Fruit fly (Drosophila melanogaster) whole organism, pupa: ENCODE data around the gene Tsf2.

ENCODE experiments used
- CG10348 ChIP-seq: fragments of 200-800 bp; sonication (Bioruptor generic); IDR thresholded peaks from 2 replicates; pipeline ENCODE4 v1.3.6; 2022; ENCODE audit warnings: missing biosample characterization, missing genetic modification characterization
- CG12605 ChIP-seq: fragments of 200-800 bp; sonication (Bioruptor generic); IDR thresholded peaks from 2 replicates; pipeline ENCODE4 v1.3.6; 2022; ENCODE audit warnings: missing biosample characterization, missing genetic modification characterization
- CG13204 ChIP-seq: fragments of 200-800 bp; sonication (Bioruptor generic); optimal IDR thresholded peaks from 2 replicates; lab custom pipeline; 2018; ENCODE audit warnings: missing biosample characterization, mild to moderate bottlenecking, missing genetic modification characterization, moderate library complexity
- CG14655 ChIP-seq: fragments of 200-800 bp; sonication (Bioruptor generic); optimal IDR thresholded peaks from 3 replicates; lab custom pipeline; 2017; ENCODE audit warnings: mild to moderate bottlenecking, missing biosample characterization, missing genetic modification reagents, missing genetic modification characterization
- CG15710 ChIP-seq: fragments of 200-800 bp; sonication (Bioruptor generic); optimal IDR thresholded peaks from 2 replicates; lab custom pipeline; 2018; ENCODE audit warnings: missing biosample characterization, mild to moderate bottlenecking, missing genetic modification characterization, moderate library complexity
- CG17806 ChIP-seq: fragments of 200-800 bp; sonication (Bioruptor generic); optimal IDR thresholded peaks from 2 replicates; lab custom pipeline; 2018; ENCODE audit warnings: missing biosample characterization, mild to moderate bottlenecking, missing genetic modification characterization, moderate library complexity
- CG32121 ChIP-seq: fragments of 200-800 bp; sonication (Bioruptor generic); IDR thresholded peaks from 2 replicates; pipeline ENCODE4 v1.3.6; 2022; ENCODE audit warnings: missing biosample characterization, missing genetic modification characterization
- CG34367 ChIP-seq: fragments of 200-800 bp; sonication (Bioruptor generic); optimal IDR thresholded peaks from 2 replicates; lab custom pipeline; 2018; ENCODE audit warnings: missing biosample characterization, mild to moderate bottlenecking, missing genetic modification characterization
- CG4496 ChIP-seq: fragments of 200-800 bp; sonication (Bioruptor generic); IDR thresholded peaks from 3 replicates; pipeline ENCODE4 v1.3.6; 2022; ENCODE audit warnings: missing biosample characterization, missing genetic modification characterization
- CG8159 ChIP-seq: fragments of 200-800 bp; sonication (Bioruptor generic); optimal IDR thresholded peaks from 3 replicates; lab custom pipeline; 2018; ENCODE audit warnings: missing biosample characterization, mild to moderate bottlenecking, missing genetic modification characterization, moderate library complexity
- CG8301 ChIP-seq: fragments of 200-800 bp; sonication (Bioruptor generic); optimal IDR thresholded peaks from 2 replicates; lab custom pipeline; 2018; ENCODE audit warnings: missing biosample characterization, mild to moderate bottlenecking, missing genetic modification characterization
- CG9948 ChIP-seq: fragments of 200-800 bp; sonication (Bioruptor generic); optimal IDR thresholded peaks from 2 replicates; lab custom pipeline; 2018; ENCODE audit warnings: missing biosample characterization, mild to moderate bottlenecking, missing genetic modification characterization, moderate library complexity
- D1 ChIP-seq: fragments of 200-800 bp; sonication (Bioruptor generic); optimal IDR thresholded peaks from 2 replicates; lab custom pipeline; 2018; ENCODE audit warnings: missing biosample characterization, mild to moderate bottlenecking, missing genetic modification characterization, moderate library complexity
- EcR ChIP-seq: fragments of 200-800 bp; sonication (Bioruptor generic); optimal IDR thresholded peaks from 3 replicates; lab custom pipeline; 2019; ENCODE audit warnings: missing biosample characterization, missing genetic modification characterization, mild to moderate bottlenecking, moderate library complexity, missing genetic modification reagents
- Ets98B ChIP-seq: fragments of 200-800 bp; sonication (Bioruptor generic); IDR thresholded peaks from 2 replicates; pipeline ENCODE4 v1.3.6; 2022; ENCODE audit warnings: missing biosample characterization, missing genetic modification characterization
- Pif1A ChIP-seq: fragments of 200-800 bp; sonication (Bioruptor generic); optimal IDR thresholded peaks from 3 replicates; lab custom pipeline; 2016; ENCODE audit warnings: missing biosample characterization, missing genetic modification characterization
- Pif1B ChIP-seq: fragments of 200-800 bp; sonication (Bioruptor generic); optimal IDR thresholded peaks from 3 replicates; lab custom pipeline; 2016; ENCODE audit warnings: missing biosample characterization, missing genetic modification characterization
- Snoo ChIP-seq: fragments of 200-800 bp; sonication (Bioruptor generic); optimal IDR thresholded peaks from 3 replicates; lab custom pipeline; 2017; ENCODE audit warnings: missing biosample characterization, mild to moderate bottlenecking, missing genetic modification characterization, inconsistent platforms
- fd96Ca ChIP-seq: fragments of 200-800 bp; sonication (Bioruptor generic); IDR thresholded peaks from 3 replicates; pipeline ENCODE4 v1.3.6; 2022; ENCODE audit warnings: missing biosample characterization, missing genetic modification characterization
- gl ChIP-seq: fragments of 200-800 bp; sonication (Bioruptor generic); optimal IDR thresholded peaks from 2 replicates; lab custom pipeline; 2018; ENCODE audit warnings: missing biosample characterization, mild to moderate bottlenecking, missing genetic modification characterization
- rn ChIP-seq: fragments of 200-800 bp; sonication (Bioruptor generic); IDR thresholded peaks from 2 replicates; pipeline ENCODE4 v1.3.6; 2022; ENCODE audit warnings: missing biosample characterization, missing genetic modification characterization

Tsf2 gene

DNA sequence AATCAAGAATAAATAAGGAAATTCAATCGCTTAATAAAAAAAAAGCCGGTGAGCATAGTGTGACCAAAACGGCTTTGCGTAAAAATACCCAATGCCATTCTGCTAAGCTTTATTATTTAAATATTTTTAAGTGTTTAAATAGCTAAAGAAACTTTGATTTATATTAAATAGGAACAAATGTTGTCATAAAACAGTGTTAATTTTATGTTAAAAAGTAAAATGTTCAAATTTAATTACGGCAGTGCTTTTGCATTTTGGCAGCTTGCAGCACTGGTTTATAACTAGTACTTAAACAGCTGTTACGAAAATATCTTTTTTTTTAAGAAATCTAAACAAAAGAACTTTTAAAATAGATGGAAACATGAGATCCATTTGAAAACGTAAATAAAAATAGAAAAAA is 32.3 kb downstream of the Tsf2 start, which contains the start of the genes CG10638 and CG10681:
Gene CG10638 (minus strand): TSS at position 63 of the 400 bp plus-strand sequence.
Gene CG10681 (plus strand): TSS at position 265 of the 400 bp plus-strand sequence.
- TF ChIP-seq Pif1B (GFP tag; lab: Kevin White, UChicago) (no peak), Snoo (tag; lab: Kevin White, UChicago) (peak; percentile 27), Ets98B (no peak), CG17806 (tag; lab: Kevin White, UChicago) (peak; percentile 11), CG15710 (tag; lab: Kevin White, UChicago) (peak; percentile 40), CG8159 (tag; lab: Kevin White, UChicago) (peak; percentile 16), D1 (no peak), CG12605 (no peak), CG9948 (tag; lab: Kevin White, UChicago) (peak; percentile 3), Pif1A (GFP tag; lab: Kevin White, UChicago) (no peak)

DNA sequence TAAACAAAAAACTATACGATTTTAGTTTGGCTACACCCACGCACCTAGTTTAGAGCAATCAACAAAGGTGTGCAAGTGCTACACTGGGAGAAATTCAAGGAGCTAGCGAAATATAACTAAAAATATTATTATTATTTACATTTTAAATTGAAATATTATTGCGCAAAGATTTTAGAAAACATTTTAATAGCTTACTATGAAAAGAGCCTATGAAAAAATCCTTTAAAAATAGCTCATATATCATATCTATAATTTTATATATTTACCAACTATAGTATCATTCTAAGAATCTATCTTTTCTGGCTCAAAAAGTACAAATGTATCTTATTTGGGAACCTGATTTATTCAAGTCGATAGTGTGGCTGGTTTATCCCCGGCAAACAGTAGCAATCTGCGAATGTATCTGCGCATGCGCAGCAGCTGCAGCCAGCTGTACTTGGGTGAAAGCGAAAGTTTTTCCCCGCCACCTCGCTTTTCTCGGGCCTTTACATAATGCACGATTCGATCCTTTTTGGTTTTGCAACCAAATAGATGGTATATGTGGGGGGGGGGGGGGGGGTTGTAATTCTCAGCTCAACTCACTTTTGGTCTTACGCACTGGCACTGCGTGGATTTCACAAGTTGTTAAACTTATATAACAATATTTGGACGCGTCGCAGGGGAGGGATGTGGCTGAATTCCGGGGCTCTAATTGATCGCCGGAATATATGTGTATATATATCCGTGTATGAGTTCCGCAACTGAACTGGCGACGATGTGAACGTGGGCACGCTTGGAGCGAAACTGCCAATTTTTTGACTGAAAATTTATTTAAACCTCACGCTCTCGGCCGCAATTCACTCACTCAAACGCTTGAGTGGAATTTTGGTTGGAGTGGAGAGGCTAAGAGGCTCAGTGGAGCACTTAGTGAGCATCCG is 36.8 kb downstream of the Tsf2 start, which contains the start of gene CG10657:
Gene CG10657 (minus strand): TSS at position 789 of the 917 bp plus-strand sequence.
- TF ChIP-seq CG14655 = no peak
- no peak for TF ChIP-seq gl (tag; lab: Kevin White, UChicago)
- TF ChIP-seq Pif1B (GFP tag; lab: Kevin White, UChicago) = no peak
- TF ChIP-seq fd96Ca (GFP tag; lab: Robert Waterston, UW) = 0 out of 3 replicates have a peak, but pooled peaks have one; percentile 15
- no peak for TF ChIP-seq CG34367 (tag; lab: Kevin White, UChicago)
- no peak for TF ChIP-seq EcR (GFP tag; lab: Kevin White, UChicago)
- peak; percentile 18 for TF ChIP-seq CG9948 (tag; lab: Kevin White, UChicago)
- TF ChIP-seq Snoo (tag; lab: Kevin White, UChicago) = no peak
- TF ChIP-seq rn (GFP tag; lab: Robert Waterston, UW) = no peak
- TF ChIP-seq Pif1A (GFP tag; lab: Kevin White, UChicago) = no peak
- no peak; the same call in 1 of the 2 replicates for TF ChIP-seq Ets98B
- no peak for TF ChIP-seq D1
- no peak for TF ChIP-seq CG8159 (tag; lab: Kevin White, UChicago)
- TF ChIP-seq CG4496 (GFP tag; lab: Robert Waterston, UW) = 0 out of 3 replicates have a peak, but pooled peaks have one; percentile 32
- TF ChIP-seq CG15710 (tag; lab: Kevin White, UChicago) = peak; percentile 11
- peak; percentile 35; the same call in 1 of the 2 replicates for TF ChIP-seq CG32121 (GFP tag; lab: Robert Waterston, UW)
- no peak for TF ChIP-seq CG13204 (GFP tag; lab: Kevin White, UChicago)
- TF ChIP-seq CG8301 = no peak
- TF ChIP-seq CG10348 = no peak
- peak; percentile 6 for TF ChIP-seq CG17806 (tag; lab: Kevin White, UChicago)
- no peak for TF ChIP-seq CG12605

DNA sequence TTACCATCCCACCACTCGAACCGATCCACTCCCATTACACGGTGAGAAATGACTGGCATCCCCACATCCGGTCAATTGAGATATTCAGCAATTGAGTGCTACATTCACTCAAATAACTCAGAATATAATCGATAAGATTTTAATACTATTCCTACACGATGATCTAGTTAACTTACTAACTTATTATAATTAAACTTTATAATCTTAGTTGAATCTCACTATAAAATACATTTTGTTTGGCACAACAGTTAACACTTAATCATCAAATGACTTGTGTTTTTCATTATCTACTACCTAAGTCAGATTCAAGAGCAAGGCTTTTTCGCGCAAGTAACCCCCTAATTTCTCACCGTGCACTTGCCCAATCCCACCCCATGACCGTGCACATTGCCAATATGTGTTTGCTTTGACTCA is 38.2 kb downstream of the Tsf2 start:
- peak; percentile 87 for TF ChIP-seq CG8159 (tag; lab: Kevin White, UChicago)
- TF ChIP-seq fd96Ca (GFP tag; lab: Robert Waterston, UW) = peak; percentile 69; the same call in 2 of the 3 replicates
- TF ChIP-seq CG32121 (GFP tag; lab: Robert Waterston, UW) = peak; percentile 73
- 0 out of 2 replicates have a peak, but pooled peaks have one; percentile 20 for TF ChIP-seq CG12605
- peak; percentile 60 for TF ChIP-seq gl (tag; lab: Kevin White, UChicago)
- TF ChIP-seq CG15710 (tag; lab: Kevin White, UChicago) = peak; percentile 85
- TF ChIP-seq rn (GFP tag; lab: Robert Waterston, UW) = 0 out of 2 replicates have a peak, but pooled peaks have one; percentile 25
- TF ChIP-seq Ets98B = peak; percentile 67
- TF ChIP-seq CG4496 (GFP tag; lab: Robert Waterston, UW) = no peak; the same call in none of the 3 replicates
- peak; percentile 95 for TF ChIP-seq CG14655
- TF ChIP-seq EcR (GFP tag; lab: Kevin White, UChicago) = no peak
- peak; percentile 92 for TF ChIP-seq CG8301
- TF ChIP-seq D1 = peak; percentile 75
- peak; percentile 20; the same call in 1 of the 2 replicates for TF ChIP-seq CG10348
- peak; percentile 84 for TF ChIP-seq Pif1A (GFP tag; lab: Kevin White, UChicago)
- peak; percentile 76 for TF ChIP-seq CG17806 (tag; lab: Kevin White, UChicago)
- TF ChIP-seq CG9948 (tag; lab: Kevin White, UChicago) = peak; percentile 82
- TF ChIP-seq CG34367 (tag; lab: Kevin White, UChicago) = peak; percentile 75
- TF ChIP-seq Pif1B (GFP tag; lab: Kevin White, UChicago) = peak; percentile 83
- peak; percentile 86 for TF ChIP-seq Snoo (tag; lab: Kevin White, UChicago)
- TF ChIP-seq CG13204 (GFP tag; lab: Kevin White, UChicago) = no peak

DNA sequence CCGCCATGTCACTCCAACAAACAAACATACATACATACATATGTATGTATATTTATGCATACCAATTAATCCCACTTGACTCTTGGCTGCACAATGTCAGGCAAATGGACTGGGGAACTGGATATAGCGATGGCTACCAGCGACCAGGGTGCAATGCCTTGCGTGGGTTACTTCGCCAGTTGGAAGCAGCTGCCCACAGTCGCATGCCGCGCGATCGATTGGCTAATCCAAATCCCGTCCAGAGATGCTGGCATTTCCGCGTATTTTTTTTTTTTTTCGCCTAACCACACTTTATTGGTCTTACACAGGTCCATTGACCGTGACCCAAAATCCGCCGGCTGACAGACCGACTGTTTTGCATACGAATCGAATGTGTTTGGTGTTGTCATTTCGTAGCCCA is 39.3 kb downstream of the Tsf2 start:
- TF ChIP-seq CG14655 = no peak
- TF ChIP-seq CG12605 = no peak

DNA sequence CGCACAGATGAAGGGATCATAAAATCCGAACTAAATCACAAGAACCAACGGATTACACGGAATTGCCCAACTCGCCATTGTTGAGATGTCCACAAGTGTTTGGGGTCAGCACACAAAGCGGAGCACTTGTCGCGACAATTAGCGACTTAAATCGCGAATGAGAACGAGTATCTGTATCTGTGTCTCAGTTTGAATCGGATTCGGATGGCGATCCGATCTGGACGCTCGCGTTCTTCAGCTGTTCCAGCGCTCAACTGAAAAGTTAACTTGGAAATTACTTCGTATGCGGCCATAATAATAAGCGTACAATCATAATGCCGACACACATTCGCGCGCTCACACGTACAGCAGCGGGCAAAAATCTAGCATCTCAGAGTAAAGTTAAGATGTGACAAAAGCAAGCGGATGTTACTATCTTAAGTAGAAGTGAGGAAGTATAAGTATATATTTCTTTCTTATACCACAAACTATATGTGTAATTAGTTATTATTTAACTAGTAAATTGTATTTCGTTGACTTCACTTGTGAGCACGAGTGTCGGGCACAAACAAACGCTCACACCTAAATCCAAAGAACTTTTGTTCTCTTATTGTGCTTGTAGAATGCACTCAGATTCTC is 43.0 kb downstream of the Tsf2 start, which contains the start of gene CG10660:
Gene CG10660 (minus strand): TSS at position 259 of the 618 bp plus-strand sequence.
- TF ChIP-seq CG8159 (tag; lab: Kevin White, UChicago) = peak; percentile 89
- TF ChIP-seq rn (GFP tag; lab: Robert Waterston, UW) = peak; percentile 81; the same call in 1 of the 2 replicates
- TF ChIP-seq CG15710 (tag; lab: Kevin White, UChicago) = peak; percentile 87
- peak; percentile 94 for TF ChIP-seq CG8301
- peak; percentile 61 for TF ChIP-seq gl (tag; lab: Kevin White, UChicago)
- TF ChIP-seq Snoo (tag; lab: Kevin White, UChicago) = peak; percentile 85
- peak; percentile 85 for TF ChIP-seq CG9948 (tag; lab: Kevin White, UChicago)
- peak; percentile 94 for TF ChIP-seq Pif1A (GFP tag; lab: Kevin White, UChicago)
- TF ChIP-seq CG13204 (GFP tag; lab: Kevin White, UChicago) = peak; percentile 60
- TF ChIP-seq fd96Ca (GFP tag; lab: Robert Waterston, UW) = peak; percentile 96
- peak; percentile 93 for TF ChIP-seq CG12605
- TF ChIP-seq CG34367 (tag; lab: Kevin White, UChicago) = peak; percentile 89
- peak; percentile 97 for TF ChIP-seq Ets98B
- TF ChIP-seq CG17806 (tag; lab: Kevin White, UChicago) = peak; percentile 89
- TF ChIP-seq CG14655 = peak; percentile 94
- peak; percentile 96 for TF ChIP-seq CG4496 (GFP tag; lab: Robert Waterston, UW)
- peak; percentile 96 for TF ChIP-seq Pif1B (GFP tag; lab: Kevin White, UChicago)
- peak; percentile 79; the same call in 1 of the 2 replicates for TF ChIP-seq CG10348
- peak; percentile 50 for TF ChIP-seq EcR (GFP tag; lab: Kevin White, UChicago)
- TF ChIP-seq CG32121 (GFP tag; lab: Robert Waterston, UW) = peak; percentile 95
- TF ChIP-seq D1 = peak; percentile 69
